Fruit fly (Drosophila melanogaster): ENCODE results near the gene rho.

rho gene

DNA sequence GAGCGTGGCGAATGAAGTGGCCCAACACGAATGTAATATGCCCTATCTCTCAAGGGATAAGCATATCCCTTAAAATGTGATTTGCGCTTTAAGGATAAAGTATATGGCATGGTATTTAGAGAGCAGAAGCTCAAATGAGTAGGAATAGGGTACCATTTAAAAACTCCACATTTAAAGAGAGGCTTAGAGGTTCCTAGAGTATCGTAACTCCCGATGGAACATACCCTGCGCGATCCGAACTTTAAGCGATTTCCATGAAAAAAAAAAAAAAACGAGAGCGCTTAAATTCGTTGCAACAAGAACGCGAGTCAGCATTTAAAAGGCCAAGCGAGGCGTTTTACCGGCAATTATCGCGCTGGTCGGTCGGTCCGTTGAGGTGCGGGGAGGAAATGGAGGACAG is 6.3 kb upstream of the rho start:
- 0 out of 2 replicates have a peak, but pooled peaks have one; percentile 18 for TF ChIP-seq CG8765 (GFP tag; IDR thresholded peaks at IDR 0.05)
- TF ChIP-seq Trl (optimal IDR thresholded peaks at IDR 0.05), result no peak
- no peak for TF ChIP-seq Trl (GFP tag; optimal IDR thresholded peaks at IDR 0.05)
- no peak for TF ChIP-seq slbo (GFP tag; IDR thresholded peaks at IDR 0.05)

DNA sequence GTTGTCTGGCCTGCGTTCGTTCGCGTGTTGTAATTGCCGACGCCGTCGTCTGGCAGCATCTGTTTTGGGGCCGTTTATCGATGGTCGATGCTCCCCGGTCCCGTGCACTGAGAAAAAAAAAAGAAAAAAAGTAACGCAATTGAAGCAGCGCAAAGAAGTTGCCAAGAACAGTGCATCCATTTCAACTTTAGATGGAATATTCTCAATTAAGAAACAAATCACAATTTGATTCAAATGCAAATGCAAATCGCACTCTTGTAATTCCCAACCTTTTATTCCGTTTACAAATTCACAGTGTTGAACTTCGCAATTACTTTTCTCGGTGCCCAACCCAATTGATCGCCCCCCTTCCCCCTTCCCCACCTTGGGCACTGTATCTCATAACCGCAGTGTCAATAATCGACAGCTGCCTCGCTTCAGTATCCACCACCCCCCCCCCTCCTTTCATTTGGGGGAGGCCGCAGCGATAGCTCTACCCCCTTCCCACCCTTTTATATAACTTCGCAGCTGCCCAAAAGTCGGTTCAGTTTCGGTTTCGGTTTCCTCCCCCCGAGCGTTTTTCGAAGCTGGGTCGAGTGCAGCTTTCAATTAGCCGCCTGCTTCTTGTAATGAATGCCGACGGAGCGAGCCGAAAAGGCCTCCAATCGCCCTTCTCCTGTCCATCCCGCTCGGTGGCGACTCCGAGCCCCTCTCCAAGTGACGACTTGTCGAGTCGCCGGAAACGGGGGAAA is 5.4 kb upstream of the rho start:
- TF ChIP-seq Deaf1 (tag; optimal IDR thresholded peaks at IDR 0.05), result peak; percentile 6
- no peak for TF ChIP-seq Atf6 (GFP tag; IDR thresholded peaks at IDR 0.05)
- no peak for TF ChIP-seq CG8944 (GFP tag; optimal IDR thresholded peaks at IDR 0.05)
- peak; percentile 82 for TF ChIP-seq crol (GFP tag; IDR thresholded peaks at IDR 0.05)
- peak; percentile 34 for TF ChIP-seq lbe (GFP tag; optimal IDR thresholded peaks at IDR 0.05)
- no peak for TF ChIP-seq unpg (GFP tag; optimal IDR thresholded peaks at IDR 0.05)
- TF ChIP-seq row (GFP tag; IDR thresholded peaks at IDR 0.05), result no peak
- TF ChIP-seq CG15479 (GFP tag; optimal IDR thresholded peaks at IDR 0.05), result no peak
- no peak for TF ChIP-seq CG6689 (GFP tag; IDR thresholded peaks at IDR 0.05)

DNA sequence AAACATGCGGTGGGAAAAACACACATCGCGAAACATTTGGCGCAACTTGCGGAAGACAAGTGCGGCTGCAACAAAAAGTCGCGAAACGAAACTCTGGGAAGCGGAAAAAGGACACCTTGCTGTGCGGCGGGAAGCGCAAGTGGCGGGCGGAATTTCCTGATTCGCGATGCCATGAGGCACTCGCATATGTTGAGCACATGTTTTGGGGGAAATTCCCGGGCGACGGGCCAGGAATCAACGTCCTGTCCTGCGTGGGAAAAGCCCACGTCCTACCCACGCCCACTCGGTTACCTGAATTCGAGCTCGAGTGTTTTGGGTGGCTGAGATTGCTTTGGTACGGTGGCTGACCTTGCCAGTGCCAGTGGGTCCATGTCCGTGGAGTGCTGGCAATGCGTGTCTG is 1.8 kb upstream of the rho start:
- TF ChIP-seq CG34224 (GFP tag; IDR thresholded peaks at IDR 0.05; ENCODE audit: partially characterized antibody) (no peak), tll (GFP tag; optimal IDR thresholded peaks at IDR 0.05) (peak in 1 of 2 experiments; percentile 72), CG11247 (GFP tag; IDR thresholded peaks at IDR 0.05) (0 out of 2 replicates have a peak, but pooled peaks have one; percentile 10), CG10321 (GFP tag; IDR thresholded peaks at IDR 0.05) (no peak), D (optimal IDR thresholded peaks at IDR 0.05) (peak; percentile 43), D (GFP tag; optimal IDR thresholded peaks at IDR 0.05) (no peak), twi (tag; optimal IDR thresholded peaks at IDR 0.05) (peak; percentile 94), CG15479 (GFP tag; optimal IDR thresholded peaks at IDR 0.05) (peak; percentile 33)

- TF ChIP-seq Opbp (GFP tag; IDR thresholded peaks at IDR 0.05; ENCODE audit: partially characterized antibody), result no peak
- peak; percentile 42 for TF ChIP-seq dmrt11E (tag; optimal IDR thresholded peaks at IDR 0.05)
- TF ChIP-seq zfh2 (GFP tag; optimal IDR thresholded peaks at IDR 0.05), result no peak
- no peak for TF ChIP-seq scrt (GFP tag; optimal IDR thresholded peaks at IDR 0.05)
- no peak for TF ChIP-seq CG7963 (GFP tag; IDR thresholded peaks at IDR 0.05; ENCODE audit: partially characterized antibody)
- TF ChIP-seq z (GFP tag; IDR thresholded peaks at IDR 0.05), result no peak
- TF ChIP-seq CG18262 (tag; optimal IDR thresholded peaks at IDR 0.05), result peak; percentile 38
- 0 out of 2 replicates have a peak, but pooled peaks have one; percentile 31 for TF ChIP-seq Nf-YA (GFP tag; IDR thresholded peaks at IDR 0.05)
- peak; percentile 3 for TF ChIP-seq shn (GFP tag; optimal IDR thresholded peaks at IDR 0.05)
- TF ChIP-seq Sry-β (GFP tag; optimal IDR thresholded peaks at IDR 0.05), result no peak
- peak; percentile 34; the same call in 1 of the 2 replicates for TF ChIP-seq sob (GFP tag; IDR thresholded peaks at IDR 0.05)
- TF ChIP-seq CG13123 (GFP tag; optimal IDR thresholded peaks at IDR 0.05), result no peak
- 0 out of 2 replicates have a peak, but pooled peaks have one; percentile 31 for TF ChIP-seq CG32767 (GFP tag; IDR thresholded peaks at IDR 0.05)
- TF ChIP-seq bigmax (GFP tag; optimal IDR thresholded peaks at IDR 0.05), result no peak
- TF ChIP-seq Poxn (GFP tag; IDR thresholded peaks at IDR 0.05), result no peak
- no peak for TF ChIP-seq CG33213 (GFP tag; optimal IDR thresholded peaks at IDR 0.05)
- TF ChIP-seq CG12942 (GFP tag; optimal IDR thresholded peaks at IDR 0.05), result no peak
- TF ChIP-seq trh (GFP tag; optimal IDR thresholded peaks at IDR 0.05), result no peak
- no peak for TF ChIP-seq CG7357 (GFP tag; IDR thresholded peaks at IDR 0.05)
- no peak for TF ChIP-seq Dref (GFP tag; IDR thresholded peaks at IDR 0.05)
- TF ChIP-seq CG9215 (GFP tag; IDR thresholded peaks at IDR 0.05), result no peak
- TF ChIP-seq tio (GFP tag; optimal IDR thresholded peaks at IDR 0.05), result peak; percentile 41
- TF ChIP-seq CG2678 (tag; optimal IDR thresholded peaks at IDR 0.05), result peak; percentile 3
- no peak for TF ChIP-seq Nf-YC (tag; optimal IDR thresholded peaks at IDR 0.05)
- TF ChIP-seq fd3F (GFP tag; optimal IDR thresholded peaks at IDR 0.05), result no peak
- TF ChIP-seq CG1647 (GFP tag; optimal IDR thresholded peaks at IDR 0.05), result peak; percentile 6
- TF ChIP-seq CG10979 (tag; optimal IDR thresholded peaks at IDR 0.05), result peak; percentile 54
- TF ChIP-seq tll (GFP tag; optimal IDR thresholded peaks at IDR 0.05), result no peak
Measured at dm6 chr3L:1464465-1464864, 854 bp downstream of the rho start.
